Worm (Caenorhabditis elegans): ENCODE results near the gene C47E8.9.

ce11 chrV:14633319-14633718, 29.8 kb upstream of the C47E8.9 start:
- no peak for TF ChIP-seq nhr-11 (tag; optimal IDR thresholded peaks at IDR 0.05)
- no peak for TF ChIP-seq aha-1 (tag)
- no peak for TF ChIP-seq zfp-2 (tag; optimal IDR thresholded peaks at IDR 0.05)
- TF ChIP-seq skn-1 (tag; optimal IDR thresholded peaks at IDR 0.05): no peak
- TF ChIP-seq lin-15B (tag; optimal IDR thresholded peaks at IDR 0.05): no peak
- no peak for TF ChIP-seq ztf-11 (tag; optimal IDR thresholded peaks at IDR 0.05)
- TF ChIP-seq fkh-10 (GFP tag; optimal IDR thresholded peaks at IDR 0.05): no peak

All from whole organism, L4 larva.